Worm (Caenorhabditis elegans) whole organism, L4 larva: ENCODE results near the gene skr-18.
"Not testable (repeated sequence)": the region's sequence is repeated elsewhere in the genome, so short reads cannot be mapped to it uniquely, and the experiment has no call there.

ENCODE experiments used
- F10B5.3 ChIP-seq: sonication (generic microtip); optimal IDR thresholded peaks from 2 replicates; lab custom pipeline; 2016; ENCODE audit warnings: mild to moderate bottlenecking, missing genetic modification characterization, missing compliant biosample characterization
- F26F4.8 ChIP-seq: fragments of 200-800 bp; sonication (Bioruptor generic); conservative IDR thresholded peaks from 2 replicates; pipeline ENCODE4 v1.3.6; 2022; ENCODE audit warnings: missing genetic modification characterization, missing compliant biosample characterization
- Y48G9A.11 ChIP-seq: fragments of 200-800 bp; sonication (Bioruptor generic); IDR thresholded peaks from 2 replicates; pipeline ENCODE4 v1.3.6; 2022; ENCODE audit warnings: missing genetic modification reagents, missing genetic modification characterization, missing compliant biosample characterization
- aha-1 ChIP-seq: fragments of 150-350 bp; peaks from one replicate; lab custom pipeline; 2014; ENCODE audit warnings: missing biosample characterization, missing genetic modification characterization
- aly-2 ChIP-seq: sonication (generic microtip); optimal IDR thresholded peaks from 2 replicates; lab custom pipeline; 2018; ENCODE audit warnings: missing biosample characterization, missing genetic modification characterization
- ama-1 ChIP-seq: fragments of 150-350 bp; optimal IDR thresholded peaks from 2 replicates; lab custom pipeline; 2014; ENCODE audit warnings: inconsistent platforms, mixed read lengths
- ceh-28 ChIP-seq: fragments of 150-350 bp; optimal IDR thresholded peaks from 2 replicates; lab custom pipeline; 2014; ENCODE audit warnings: missing biosample characterization, missing genetic modification reagents, missing genetic modification characterization
- ceh-62 ChIP-seq: sonication (generic microtip); optimal IDR thresholded peaks from 2 replicates; lab custom pipeline; 2017; ENCODE audit warnings: missing biosample characterization, missing genetic modification characterization
- daf-12 ChIP-seq: fragments of 150-350 bp; optimal IDR thresholded peaks from 2 replicates; lab custom pipeline; 2014; ENCODE audit warnings: missing biosample characterization, missing genetic modification reagents, missing genetic modification characterization
- daf-16 ChIP-seq, 3 experiments: sonication (generic microtip); optimal IDR thresholded peaks; 2 replicates each; lab custom pipeline; 2016 to 2017; ENCODE audit warnings: missing genetic modification characterization in 3 of 3, missing genetic modification reagents in 3 of 3, mild to moderate bottlenecking in 2 of 3, missing compliant biosample characterization in 2 of 3, missing biosample characterization in 1 of 3, moderate library complexity in 1 of 3
- daf-8 ChIP-seq: fragments of 200-800 bp; sonication (Bioruptor generic); IDR thresholded peaks from 2 replicates; pipeline ENCODE4 v1.3.6; 2022; ENCODE audit warnings: missing genetic modification characterization, missing compliant biosample characterization
- dmd-6 ChIP-seq: fragments of 200-800 bp; sonication (Bioruptor generic); IDR thresholded peaks from 2 replicates; pipeline ENCODE4 v1.3.6; 2022; ENCODE audit warnings: missing genetic modification reagents, missing genetic modification characterization, missing compliant biosample characterization
- dmd-9 ChIP-seq: fragments of 200-800 bp; sonication (Bioruptor generic); IDR thresholded peaks from 2 replicates; pipeline ENCODE4 v1.3.6; 2022; ENCODE audit warnings: missing genetic modification reagents, missing genetic modification characterization, missing compliant biosample characterization
- dpl-1 ChIP-seq: fragments of 150-350 bp; optimal IDR thresholded peaks from 2 replicates; lab custom pipeline; 2014; ENCODE audit warnings: missing biosample characterization, missing genetic modification reagents, missing genetic modification characterization
- dve-1 ChIP-seq: sonication (generic microtip); optimal IDR thresholded peaks from 2 replicates; lab custom pipeline; 2017; ENCODE audit warnings: antibody characterized with exemption, mild to moderate bottlenecking, missing genetic modification characterization, missing compliant biosample characterization; ENCODE audit not compliant: insufficient read depth
- fkh-10 ChIP-seq: fragments of 150-350 bp; optimal IDR thresholded peaks from 2 replicates; lab custom pipeline; 2014; ENCODE audit warnings: missing biosample characterization, missing genetic modification reagents, missing genetic modification characterization
- gei-8 ChIP-seq: fragments of 200-800 bp; sonication (Bioruptor generic); optimal IDR thresholded peaks from 2 replicates; lab custom pipeline; 2018; ENCODE audit warnings: mild to moderate bottlenecking, missing genetic modification characterization, missing compliant biosample characterization
- hlh-30 ChIP-seq: sonication (generic microtip); optimal IDR thresholded peaks from 2 replicates; lab custom pipeline; 2017; ENCODE audit warnings: antibody characterized with exemption, mild to moderate bottlenecking, missing genetic modification characterization, missing compliant biosample characterization; ENCODE audit not compliant: insufficient read depth
- lin-38 ChIP-seq: fragments of 200-800 bp; sonication (Bioruptor generic); IDR thresholded peaks from 2 replicates; pipeline ENCODE4 v1.3.6; 2022; ENCODE audit warnings: missing genetic modification reagents, missing genetic modification characterization, missing compliant biosample characterization
- madf-5 ChIP-seq, 2 experiments: fragments of 200-800 bp; sonication (Bioruptor generic); IDR thresholded peaks; 2 replicates each; pipeline ENCODE4 v1.3.6; 2022; ENCODE audit warnings: missing compliant biosample characterization in 2 of 2, missing genetic modification characterization in 2 of 2
- mes-2 ChIP-seq: sonication (generic microtip); optimal IDR thresholded peaks from 2 replicates; lab custom pipeline; 2016; ENCODE audit warnings: missing genotype, mild to moderate bottlenecking, missing genetic modification characterization, missing compliant biosample characterization; ENCODE audit not compliant: poor library complexity, severe bottlenecking
- nhr-42 ChIP-seq: fragments of 200-800 bp; sonication (Bioruptor generic); IDR thresholded peaks from 2 replicates; pipeline ENCODE4 v1.3.6; 2022; ENCODE audit warnings: missing genetic modification characterization, missing compliant biosample characterization
- nhr-76 ChIP-seq: fragments of 150-350 bp; optimal IDR thresholded peaks from 2 replicates; lab custom pipeline; 2014; ENCODE audit warnings: missing biosample characterization, missing genetic modification characterization
- pha-4 ChIP-seq, 2 experiments: fragments of 150-350 bp in 1 of 2; fragments of 200-800 bp in 1 of 2; sonication (Bioruptor generic) in 1 of 2; IDR thresholded peaks in 1 of 2; optimal IDR thresholded peaks in 1 of 2; 2 replicates each; pipeline versions ENCODE4 v1.3.6 to Lab custom; 2014 to 2022; ENCODE audit warnings: missing genetic modification characterization in 2 of 2, missing genetic modification reagents in 2 of 2, missing biosample characterization in 1 of 2, missing compliant biosample characterization in 1 of 2
- pqm-1 ChIP-seq: sonication (generic microtip); optimal IDR thresholded peaks from 2 replicates; lab custom pipeline; 2017; ENCODE audit warnings: missing biosample characterization, missing genetic modification characterization
- rbr-2 ChIP-seq: sonication (generic microtip); optimal IDR thresholded peaks from 2 replicates; lab custom pipeline; 2016; ENCODE audit warnings: missing genotype, missing genetic modification characterization, missing compliant biosample characterization
- snpc-1.2 ChIP-seq: fragments of 200-800 bp; sonication (Bioruptor generic); IDR thresholded peaks from 2 replicates; pipeline ENCODE4 v1.3.6; 2022; ENCODE audit warnings: missing genetic modification reagents, missing genetic modification characterization, missing compliant biosample characterization
- tag-97 ChIP-seq: fragments of 200-800 bp; sonication (Bioruptor generic); IDR thresholded peaks from 2 replicates; pipeline ENCODE4 v1.3.6; 2022; ENCODE audit warnings: missing genetic modification characterization, missing compliant biosample characterization
- unc-130 ChIP-seq: sonication (generic microtip); optimal IDR thresholded peaks from 2 replicates; lab custom pipeline; 2016; ENCODE audit warnings: missing genetic modification reagents, missing genetic modification characterization, missing compliant biosample characterization
- vab-7 ChIP-seq: fragments of 200-800 bp; sonication (Bioruptor generic); IDR thresholded peaks from 2 replicates; pipeline ENCODE4 v1.3.6; 2022; ENCODE audit warnings: missing genetic modification reagents, missing genetic modification characterization, missing compliant biosample characterization
- zip-2 ChIP-seq: fragments of 150-350 bp; optimal IDR thresholded peaks from 2 replicates; lab custom pipeline; 2014; ENCODE audit warnings: missing biosample characterization, missing genetic modification characterization

Gene skr-18

ce11 chrIV:772931-773330, 22.3 kb downstream of the skr-18 start, which contains the start of gene mrpl-2:
Gene mrpl-2, plus strand, starts transcription at chrIV:773237.
- TF ChIP-seq fkh-10 (no peak), unc-130 (GFP tag; lab: Kevin White, UChicago) (no peak), vab-7 (no peak), Y48G9A.11 (GFP tag; lab: Robert Waterston, UW) (no peak), daf-12 (no peak), rbr-2 (tag; lab: Kevin White, UChicago) (no peak), dmd-6 (GFP tag; lab: Robert Waterston, UW) (no peak), daf-8 (GFP tag; lab: Robert Waterston, UW) (no peak), lin-38 (peak; percentile 90), dve-1 (tag; lab: Kevin White, UChicago) (no peak), mes-2 (tag; lab: Kevin White, UChicago) (peak; percentile 33), snpc-1.2 (GFP tag; lab: Robert Waterston, UW) (no peak), dpl-1 (GFP tag; lab: Kevin White, UChicago) (peak; percentile 76), madf-5 (GFP tag; IDR thresholded peaks at IDR 0.05; lab: Robert Waterston, UW) (no peak), pha-4 (GFP tag; IDR thresholded peaks at IDR 0.05; lab: Robert Waterston, UW) (no peak), pha-4 (tag; optimal IDR thresholded peaks at IDR 0.05; lab: Kevin White, UChicago) (no peak)
- TF ChIP-seq, all 104 proteins: peak for 3

ce11 chrIV:771061-771460, 24.2 kb downstream of the skr-18 start, which contains the start of gene F56B3.9:
Gene F56B3.9, plus strand, starts transcription at chrIV:771361.
- TF ChIP-seq ama-1 (lab: Kevin White, UChicago); daf-16 (GFP tag; optimal IDR thresholded peaks at IDR 0.05; lab: Kevin White, UChicago); daf-16 (tag; optimal IDR thresholded peaks at IDR 0.05; lab: Kevin White, UChicago); madf-5 (GFP tag; IDR thresholded peaks at IDR 0.05; lab: Robert Waterston, UW): not testable (repeated sequence)

- TF ChIP-seq lin-38, result peak; percentile 86
These were observed 25.2 kb downstream of the skr-18 start for ce11 chrIV:769931-770544.

- no peak for TF ChIP-seq tag-97 (GFP tag; lab: Robert Waterston, UW)
- TF ChIP-seq ceh-28 (tag; lab: Kevin White, UChicago), result peak; percentile 32
- TF ChIP-seq F26F4.8, result no peak
- no peak for TF ChIP-seq pqm-1 (tag; lab: Kevin White, UChicago)
- TF ChIP-seq zip-2 (tag; lab: Kevin White, UChicago), result no peak
- no peak for TF ChIP-seq F10B5.3
- TF ChIP-seq nhr-42, result no peak
- TF ChIP-seq ama-1 (lab: Kevin White, UChicago), result no peak
- TF ChIP-seq aly-2, result no peak
- no peak for TF ChIP-seq ceh-62 (tag; lab: Kevin White, UChicago)
- TF ChIP-seq nhr-76 (tag; lab: Kevin White, UChicago), result no peak
- TF ChIP-seq gei-8 (GFP tag; lab: Kevin White, UChicago), result no peak
- no peak for TF ChIP-seq dmd-9 (GFP tag; lab: Robert Waterston, UW)
- no peak for TF ChIP-seq hlh-30 (tag; lab: Kevin White, UChicago)
- peak; percentile 24 for TF ChIP-seq aha-1 (tag; lab: Kevin White, UChicago)
These were observed 26.9 kb downstream of the skr-18 start, which contains the start of gene F56B3.2 for ce11 chrIV:768312-768711. Gene F56B3.2, minus strand, starts transcription at chrIV:768584.
